Fruit fly (Drosophila melanogaster) whole organism, prepupa: ENCODE data around the gene CG17801.

Experiments
- CG10631 ChIP-seq: fragments of 200-800 bp; sonication (Bioruptor generic); optimal IDR thresholded peaks from 2 replicates; lab custom pipeline; 2016; ENCODE audit warnings: missing biosample characterization, missing genetic modification characterization
- CG10669 ChIP-seq: fragments of 200-800 bp; sonication (Bioruptor generic); optimal IDR thresholded peaks from 3 replicates; lab custom pipeline; 2018; ENCODE audit warnings: missing biosample characterization, mild to moderate bottlenecking, missing genetic modification characterization, moderate library complexity
- CG11294 ChIP-seq: fragments of 200-800 bp; sonication (Bioruptor generic); IDR thresholded peaks from 2 replicates; pipeline ENCODE4 v1.3.6; 2022; ENCODE audit warnings: missing biosample characterization, missing genetic modification characterization
- CG11902 ChIP-seq: fragments of 200-800 bp; sonication (Bioruptor generic); optimal IDR thresholded peaks from 3 replicates; lab custom pipeline; 2016; ENCODE audit warnings: missing biosample characterization, missing genetic modification characterization
- CG15336 ChIP-seq: fragments of 200-800 bp; sonication (Bioruptor generic); IDR thresholded peaks from 2 replicates; pipeline ENCODE4 v1.3.6; 2022; ENCODE audit warnings: missing biosample characterization, missing genetic modification characterization
- CG3032 ChIP-seq: fragments of 200-800 bp; optimal IDR thresholded peaks from 2 replicates; lab custom pipeline; 2019; ENCODE audit warnings: missing biosample characterization, mild to moderate bottlenecking, missing genetic modification characterization, moderate library complexity
- CG32006 ChIP-seq: fragments of 200-800 bp; sonication (Bioruptor generic); optimal IDR thresholded peaks from 3 replicates; lab custom pipeline; 2017; ENCODE audit warnings: missing biosample characterization, mild to moderate bottlenecking, missing genetic modification characterization
- CG34406 ChIP-seq: fragments of 200-800 bp; sonication (Bioruptor generic); optimal IDR thresholded peaks from 3 replicates; lab custom pipeline; 2016; ENCODE audit warnings: missing biosample characterization, missing genetic modification characterization
- CG3919 ChIP-seq: fragments of 200-800 bp; sonication (Bioruptor generic); optimal IDR thresholded peaks from 3 replicates; lab custom pipeline; 2016; ENCODE audit warnings: missing biosample characterization, missing genetic modification characterization
- CG4318 ChIP-seq: fragments of 200-800 bp; sonication (Bioruptor generic); optimal IDR thresholded peaks from 3 replicates; lab custom pipeline; 2017; ENCODE audit warnings: missing biosample characterization, mild to moderate bottlenecking, missing genetic modification characterization
- CG6163 ChIP-seq: fragments of 200-800 bp; sonication (Bioruptor generic); IDR thresholded peaks from 3 replicates; pipeline ENCODE4 v1.3.6; 2022; ENCODE audit warnings: missing biosample characterization, missing genetic modification characterization
- CG6276 ChIP-seq: fragments of 200-800 bp; sonication (Bioruptor generic); optimal IDR thresholded peaks from 2 replicates; lab custom pipeline; 2017; ENCODE audit warnings: missing biosample characterization, mild to moderate bottlenecking, missing genetic modification characterization
- CG6792 ChIP-seq: fragments of 200-800 bp; sonication (Bioruptor generic); optimal IDR thresholded peaks from 3 replicates; lab custom pipeline; 2016; ENCODE audit warnings: missing biosample characterization, missing genetic modification characterization
- CG6808 ChIP-seq: fragments of 200-800 bp; sonication (Bioruptor generic); optimal IDR thresholded peaks from 3 replicates; lab custom pipeline; 2017; ENCODE audit warnings: missing biosample characterization, missing genetic modification characterization, mild to moderate bottlenecking, moderate library complexity, missing genetic modification reagents
- CG8319 ChIP-seq: fragments of 200-800 bp; sonication (Bioruptor generic); optimal IDR thresholded peaks from 3 replicates; lab custom pipeline; 2016; ENCODE audit warnings: missing biosample characterization, missing genetic modification characterization
- CG8632 ChIP-seq: fragments of 200-800 bp; sonication (Bioruptor generic); optimal IDR thresholded peaks from 3 replicates; lab custom pipeline; 2016; ENCODE audit warnings: missing biosample characterization, missing genetic modification characterization
- CG9139 ChIP-seq: fragments of 200-800 bp; sonication (Bioruptor generic); optimal IDR thresholded peaks from 3 replicates; lab custom pipeline; 2017; ENCODE audit warnings: missing biosample characterization, mild to moderate bottlenecking, missing genetic modification characterization
- Eip75B ChIP-seq: fragments of 200-800 bp; sonication (Bioruptor generic); optimal IDR thresholded peaks from 3 replicates; lab custom pipeline; 2016; ENCODE audit warnings: missing biosample characterization, missing genetic modification characterization
- Eip78C ChIP-seq: fragments of 200-800 bp; sonication (Bioruptor generic); peaks from one replicate; lab custom pipeline; 2016; ENCODE audit warnings: missing biosample characterization, missing genetic modification characterization
- Ets96B ChIP-seq: fragments of 200-800 bp; optimal IDR thresholded peaks from 2 replicates; lab custom pipeline; 2019; ENCODE audit warnings: missing biosample characterization, mild to moderate bottlenecking, missing genetic modification characterization, moderate library complexity
- Gug ChIP-seq: fragments of 200-800 bp; sonication (Bioruptor generic); IDR thresholded peaks from 2 replicates; pipeline ENCODE4 v1.3.6; 2022; ENCODE audit warnings: missing biosample characterization, missing genetic modification characterization
- Hr38 ChIP-seq: sonication (Bioruptor generic); optimal IDR thresholded peaks from 2 replicates; lab custom pipeline; 2016; ENCODE audit warnings: missing biosample characterization, missing genetic modification characterization
- Hr39 ChIP-seq: fragments of 200-800 bp; sonication (Bioruptor generic); optimal IDR thresholded peaks from 2 replicates; lab custom pipeline; 2016; ENCODE audit warnings: missing biosample characterization, missing genetic modification characterization
- Lpt ChIP-seq: fragments of 200-800 bp; sonication (Bioruptor generic); optimal IDR thresholded peaks from 3 replicates; lab custom pipeline; 2016; ENCODE audit warnings: missing biosample characterization, missing genetic modification characterization
- Met ChIP-seq: fragments of 200-800 bp; sonication (Bioruptor generic); optimal IDR thresholded peaks from 3 replicates; lab custom pipeline; 2016; ENCODE audit warnings: missing biosample characterization, missing genetic modification characterization
- OdsH ChIP-seq: fragments of 200-800 bp; sonication (Bioruptor generic); optimal IDR thresholded peaks from 3 replicates; lab custom pipeline; 2016; ENCODE audit warnings: missing biosample characterization, missing genetic modification characterization
- Sox102F ChIP-seq: fragments of 200-800 bp; sonication (Bioruptor generic); optimal IDR thresholded peaks from 2 replicates; lab custom pipeline; 2016; ENCODE audit warnings: missing biosample characterization, mild to moderate bottlenecking, missing genetic modification characterization
- Sox14 ChIP-seq: fragments of 200-800 bp; sonication (Bioruptor generic); optimal IDR thresholded peaks from 3 replicates; lab custom pipeline; 2016; ENCODE audit warnings: missing biosample characterization, missing genetic modification characterization
- Sox15 ChIP-seq: fragments of 200-800 bp; sonication (Bioruptor generic); optimal IDR thresholded peaks from 3 replicates; lab custom pipeline; 2016; ENCODE audit warnings: missing biosample characterization, missing genetic modification characterization
- achi ChIP-seq: fragments of 200-800 bp; sonication (Bioruptor generic); optimal IDR thresholded peaks from 3 replicates; lab custom pipeline; 2016; ENCODE audit warnings: missing biosample characterization, missing genetic modification characterization
- acj6 ChIP-seq: fragments of 200-800 bp; sonication (Bioruptor generic); optimal IDR thresholded peaks from 3 replicates; lab custom pipeline; 2016; ENCODE audit warnings: missing biosample characterization, missing genetic modification characterization
- cyc ChIP-seq: fragments of 200-800 bp; sonication (Bioruptor generic); optimal IDR thresholded peaks from 3 replicates; lab custom pipeline; 2016; ENCODE audit warnings: missing biosample characterization, missing genetic modification characterization
- dac ChIP-seq: fragments of 200-800 bp; sonication (Bioruptor generic); optimal IDR thresholded peaks from 2 replicates; lab custom pipeline; 2017; ENCODE audit warnings: missing biosample characterization, mild to moderate bottlenecking, missing genetic modification characterization
- eg ChIP-seq: fragments of 200-800 bp; sonication (Bioruptor generic); IDR thresholded peaks from 3 replicates; pipeline ENCODE4 v1.3.6; 2022; ENCODE audit warnings: missing biosample characterization, missing genetic modification characterization
- lz ChIP-seq: fragments of 200-800 bp; sonication (Bioruptor generic); optimal IDR thresholded peaks from 3 replicates; lab custom pipeline; 2016; ENCODE audit warnings: missing biosample characterization, missing genetic modification characterization
- net ChIP-seq: fragments of 200-800 bp; sonication (Bioruptor generic); optimal IDR thresholded peaks from 3 replicates; lab custom pipeline; 2016; ENCODE audit warnings: missing biosample characterization, missing genetic modification characterization
- pdm3 ChIP-seq: fragments of 200-800 bp; sonication (Bioruptor generic); optimal IDR thresholded peaks from 3 replicates; lab custom pipeline; 2016; ENCODE audit warnings: missing biosample characterization, missing genetic modification characterization
- salr ChIP-seq, 2 experiments: fragments of 200-800 bp; sonication (Bioruptor generic); optimal IDR thresholded peaks; 3 replicates each; lab custom pipeline; 2016 to 2018; ENCODE audit warnings: missing biosample characterization in 2 of 2, missing genetic modification characterization in 2 of 2, mild to moderate bottlenecking in 1 of 2
- spab ChIP-seq: fragments of 200-800 bp; sonication (Bioruptor generic); optimal IDR thresholded peaks from 2 replicates; lab custom pipeline; 2017; ENCODE audit warnings: missing biosample characterization, mild to moderate bottlenecking, missing genetic modification characterization, missing genetic modification reagents
- ss ChIP-seq, 2 experiments: fragments of 200-800 bp; sonication (Bioruptor generic); optimal IDR thresholded peaks; 2 replicates in 1 of 2; 3 replicates in 1 of 2; lab custom pipeline; 2017 to 2018; ENCODE audit warnings: mild to moderate bottlenecking in 2 of 2, missing biosample characterization in 2 of 2, missing genetic modification characterization in 2 of 2, moderate library complexity in 1 of 2
- svp ChIP-seq: fragments of 200-800 bp; sonication (Bioruptor generic); peaks from one replicate; lab custom pipeline; 2016; ENCODE audit warnings: missing biosample characterization, missing genetic modification characterization
- topi ChIP-seq: fragments of 200-800 bp; sonication (Bioruptor generic); optimal IDR thresholded peaks from 3 replicates; lab custom pipeline; 2016; ENCODE audit warnings: missing biosample characterization, missing genetic modification characterization

CG17801 gene

DNA sequence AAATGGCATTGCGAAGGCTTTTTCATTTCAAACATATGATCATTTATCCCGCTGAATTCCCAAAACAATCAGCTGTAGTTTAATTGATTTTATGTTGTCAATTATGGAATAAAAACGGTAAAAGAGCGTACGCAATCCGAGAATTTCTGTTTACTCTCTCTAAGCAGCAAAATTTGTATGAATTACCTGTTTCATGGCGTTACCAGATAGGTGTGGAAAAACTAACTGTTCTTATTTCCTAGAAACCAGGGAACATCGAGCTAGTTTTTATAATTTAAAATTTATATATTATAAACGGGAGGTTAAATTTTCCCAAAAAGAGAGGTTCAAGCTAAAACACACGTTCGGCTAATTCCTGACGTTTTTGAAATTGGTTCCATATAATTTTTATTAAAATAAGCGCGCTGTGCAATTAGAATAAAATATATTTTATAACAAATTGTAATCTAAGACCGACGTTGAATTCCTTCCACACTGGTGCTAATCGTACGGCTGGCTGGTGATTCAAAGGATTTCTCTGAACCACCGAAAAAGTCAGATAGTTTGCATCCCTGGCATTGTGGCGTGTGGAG is at the start of gene CG17801:
CG17801 (minus strand) TSS at position 51 of the 572 bp plus-strand sequence.
- TF ChIP-seq CG8632 = no peak
- no peak for TF ChIP-seq lz
- no peak for TF ChIP-seq CG32006 (GFP tag; lab: Kevin White, UChicago)
- TF ChIP-seq CG10669 (GFP tag; lab: Kevin White, UChicago) = no peak
- no peak for TF ChIP-seq CG6163 (GFP tag; lab: Robert Waterston, UW)
- TF ChIP-seq Met (GFP tag; lab: Kevin White, UChicago) = no peak
- no peak for TF ChIP-seq salr (GFP tag; optimal IDR thresholded peaks at IDR 0.05; lab: Kevin White, UChicago)
- no peak for TF ChIP-seq Ets96B (tag; lab: Kevin White, UChicago)
- no peak for TF ChIP-seq CG3032 (tag; lab: Kevin White, UChicago)
- TF ChIP-seq Sox102F (GFP tag; lab: Kevin White, UChicago) = no peak

DNA sequence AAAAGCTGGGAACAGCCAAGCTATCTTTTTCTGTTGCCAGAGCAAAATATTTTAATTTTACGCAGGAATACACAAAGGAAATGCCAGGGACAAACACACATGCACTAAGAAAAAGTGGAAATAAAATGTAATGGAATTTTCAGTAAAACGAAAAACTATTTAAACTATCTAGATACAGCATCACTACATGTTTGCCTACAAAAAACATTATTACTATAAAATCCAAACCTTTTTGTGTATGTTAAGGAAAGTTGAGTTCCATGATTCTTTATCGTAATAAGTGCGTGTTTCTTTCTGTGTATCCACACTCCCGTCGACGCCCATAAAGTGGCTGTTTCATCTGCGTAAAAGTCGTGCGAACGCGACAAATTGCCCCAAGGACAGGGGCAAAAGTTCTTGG is 42.3 kb upstream of the CG17801 start:
- TF ChIP-seq Eip78C (GFP tag; lab: Kevin White, UChicago) (peak; percentile 28), CG15336 (GFP tag; lab: Robert Waterston, UW) (no peak), acj6 (GFP tag; lab: Kevin White, UChicago) (no peak), Sox14 (GFP tag; lab: Kevin White, UChicago) (no peak), CG10669 (GFP tag; lab: Kevin White, UChicago) (peak; percentile 1), ss (GFP tag; optimal IDR thresholded peaks at IDR 0.05; lab: Kevin White, UChicago) (peak in 1 of 2 experiments; percentile 14), topi (no peak), CG11294 (GFP tag; lab: Robert Waterston, UW) (no peak), Hr38 (no peak), Hr39 (GFP tag; lab: Kevin White, UChicago) (no peak), CG8632 (no peak), CG6808 (GFP tag; lab: Kevin White, UChicago) (no peak), spab (GFP tag; lab: Kevin White, UChicago) (no peak), net (no peak), pdm3 (GFP tag; lab: Kevin White, UChicago) (no peak), cyc (GFP tag; lab: Kevin White, UChicago) (no peak), CG32006 (GFP tag; lab: Kevin White, UChicago) (no peak), svp (GFP tag; lab: Kevin White, UChicago) (peak; percentile 19), CG8319 (GFP tag; lab: Kevin White, UChicago) (no peak), CG6792 (no peak), Eip75B (GFP tag; lab: Kevin White, UChicago) (no peak), CG9139 (GFP tag; lab: Kevin White, UChicago) (no peak), dac (no peak), CG34406 (GFP tag; lab: Kevin White, UChicago) (no peak), Ets96B (tag; lab: Kevin White, UChicago) (peak; percentile 1)

DNA sequence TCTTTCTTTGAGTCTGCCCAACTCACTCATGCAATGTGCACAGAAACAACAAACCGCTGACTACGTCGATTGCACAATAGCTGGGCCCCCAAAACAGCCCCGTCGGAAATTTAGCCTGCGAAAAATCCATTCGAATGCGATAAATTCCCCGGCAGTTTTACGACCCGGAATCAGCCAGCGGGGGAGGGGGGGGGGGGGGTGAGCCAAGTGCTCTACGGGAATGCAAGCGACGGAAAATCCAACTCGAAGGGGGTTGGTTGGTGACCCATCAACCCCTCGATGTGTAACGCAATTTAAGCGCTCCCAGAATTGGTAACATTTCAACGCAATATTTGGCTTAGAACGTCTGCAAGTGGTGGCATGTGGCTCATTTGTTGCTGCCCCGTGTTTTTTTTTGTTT is 40.1 kb upstream of the CG17801 start:
- TF ChIP-seq CG6276 (GFP tag; lab: Kevin White, UChicago) (no peak), ss (GFP tag; optimal IDR thresholded peaks at IDR 0.05; lab: Kevin White, UChicago) (no peak), Gug (GFP tag; lab: Robert Waterston, UW) (no peak), Lpt (no peak), eg (GFP tag; lab: Robert Waterston, UW) (no peak), Ets96B (tag; lab: Kevin White, UChicago) (no peak)

DNA sequence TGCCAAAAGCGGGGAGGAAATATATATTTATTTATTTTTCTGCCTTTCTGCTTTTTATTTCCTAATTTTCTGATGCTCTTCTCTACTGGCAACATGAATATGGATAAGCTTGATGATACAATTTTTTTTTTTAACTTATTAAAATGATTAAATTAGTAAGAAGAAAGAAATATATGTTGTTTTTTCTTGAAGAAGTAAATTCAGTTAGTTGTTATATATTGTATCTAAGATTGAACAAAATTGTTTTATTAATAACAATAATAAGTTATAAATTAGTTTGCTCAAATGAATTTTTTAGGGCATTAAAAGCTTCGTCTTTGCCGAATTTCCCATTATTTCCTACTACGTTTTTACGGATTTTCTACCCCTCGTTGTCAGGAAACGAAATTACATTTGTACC is 23.6 kb upstream of the CG17801 start:
- TF ChIP-seq CG6276 (GFP tag; lab: Kevin White, UChicago) (no peak), Hr39 (GFP tag; lab: Kevin White, UChicago) (no peak), CG11294 (GFP tag; lab: Robert Waterston, UW) (no peak), CG10631 (GFP tag; lab: Kevin White, UChicago) (no peak), dac (no peak), lz (no peak), CG34406 (GFP tag; lab: Kevin White, UChicago) (no peak), CG15336 (GFP tag; lab: Robert Waterston, UW) (no peak), CG4318 (no peak), CG3919 (GFP tag; lab: Kevin White, UChicago) (no peak), eg (GFP tag; lab: Robert Waterston, UW) (no peak), Gug (GFP tag; lab: Robert Waterston, UW) (no peak), CG11902 (GFP tag; lab: Kevin White, UChicago) (no peak), Sox15 (GFP tag; lab: Kevin White, UChicago) (no peak), Hr38 (no peak), achi (GFP tag; lab: Kevin White, UChicago) (no peak), Eip75B (GFP tag; lab: Kevin White, UChicago) (no peak), OdsH (no peak), CG8319 (GFP tag; lab: Kevin White, UChicago) (no peak), Lpt (no peak)
